Worm (Caenorhabditis elegans) whole organism, midembryonic: ENCODE data around the gene acl-14.

Experiments
- T22C8.4 ChIP-seq: fragments of 200-800 bp; sonication (Bioruptor generic); IDR thresholded peaks from 2 replicates; pipeline ENCODE4 v1.3.6; 2022; ENCODE audit warnings: missing genetic modification characterization, missing compliant biosample characterization
- cog-1 ChIP-seq: sonication (generic microtip); optimal IDR thresholded peaks from 2 replicates; lab custom pipeline; 2016; ENCODE audit warnings: missing genetic modification characterization, missing compliant biosample characterization
- flt-1 ChIP-seq: fragments of 200-800 bp; sonication (Bioruptor generic); IDR thresholded peaks from 2 replicates; pipeline ENCODE4 v1.3.6; 2022; ENCODE audit warnings: missing genetic modification characterization, missing compliant biosample characterization
- klf-2 ChIP-seq: fragments of 200-800 bp; sonication (Bioruptor generic); conservative IDR thresholded peaks from 2 replicates; pipeline ENCODE4 v1.3.6; 2022; ENCODE audit warnings: missing genetic modification reagents, missing genetic modification characterization, missing compliant biosample characterization
- med-1 ChIP-seq: sonication (generic microtip); optimal IDR thresholded peaks from 2 replicates; lab custom pipeline; 2017; ENCODE audit warnings: missing genetic modification characterization, mild to moderate bottlenecking, missing compliant biosample characterization, antibody characterized with exemption, missing genetic modification reagents; ENCODE audit not compliant: insufficient read depth
- ref-1 ChIP-seq: fragments of 200-800 bp; sonication (Bioruptor generic); conservative IDR thresholded peaks from 2 replicates; pipeline ENCODE4 v1.3.6; 2022; ENCODE audit warnings: missing genetic modification reagents, missing genetic modification characterization, missing compliant biosample characterization
- tab-1 ChIP-seq: fragments of 200-800 bp; sonication (Bioruptor generic); IDR thresholded peaks from 2 replicates; pipeline ENCODE4 v1.3.6; 2022; ENCODE audit warnings: missing genetic modification characterization, missing compliant biosample characterization
- ztf-23 ChIP-seq: fragments of 200-800 bp; sonication (Bioruptor generic); IDR thresholded peaks from 2 replicates; pipeline ENCODE4 v1.3.6; 2022; ENCODE audit warnings: missing genetic modification reagents, missing genetic modification characterization, missing compliant biosample characterization
- ztf-29 ChIP-seq: fragments of 200-800 bp; sonication (Bioruptor generic); IDR thresholded peaks from 2 replicates; pipeline ENCODE4 v1.3.6; 2022; ENCODE audit warnings: missing genetic modification reagents, missing genetic modification characterization, missing compliant biosample characterization

acl-14 gene

DNA sequence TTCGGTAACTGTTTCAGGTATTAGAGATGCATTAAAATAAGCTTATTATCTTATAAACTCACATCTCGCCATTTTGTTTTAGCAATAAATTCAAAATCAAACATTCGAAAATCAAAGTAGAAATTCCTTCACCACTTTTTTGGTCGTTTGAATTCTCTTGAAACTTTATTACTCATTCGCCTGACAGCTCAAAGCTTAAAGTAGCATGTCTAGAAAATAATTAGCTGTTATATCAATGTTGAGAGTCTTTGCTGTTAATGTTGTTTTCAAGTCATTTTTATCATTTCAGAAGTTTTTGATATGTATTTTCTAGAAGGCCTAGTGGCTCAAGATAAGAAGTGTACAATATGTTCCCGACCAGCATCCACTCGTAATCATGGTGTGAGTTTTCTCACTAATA lies 30.4 kb downstream of the acl-14 start, which contains the start of gene nhr-39:
Gene nhr-39 (plus strand): TSS at position 301 of the 400 bp plus-strand sequence.
- TF ChIP-seq med-1 (GFP tag; lab: Kevin White, UChicago) (no peak), cog-1 (tag; lab: Kevin White, UChicago) (no peak), ref-1 (GFP tag; lab: Robert Waterston, UW) (no peak), T22C8.4 (no peak), flt-1 (GFP tag; lab: Robert Waterston, UW) (no peak), ztf-29 (GFP tag; lab: Robert Waterston, UW) (no peak), klf-2 (no peak), ztf-23 (no peak), tab-1 (GFP tag; lab: Robert Waterston, UW) (no peak)

DNA sequence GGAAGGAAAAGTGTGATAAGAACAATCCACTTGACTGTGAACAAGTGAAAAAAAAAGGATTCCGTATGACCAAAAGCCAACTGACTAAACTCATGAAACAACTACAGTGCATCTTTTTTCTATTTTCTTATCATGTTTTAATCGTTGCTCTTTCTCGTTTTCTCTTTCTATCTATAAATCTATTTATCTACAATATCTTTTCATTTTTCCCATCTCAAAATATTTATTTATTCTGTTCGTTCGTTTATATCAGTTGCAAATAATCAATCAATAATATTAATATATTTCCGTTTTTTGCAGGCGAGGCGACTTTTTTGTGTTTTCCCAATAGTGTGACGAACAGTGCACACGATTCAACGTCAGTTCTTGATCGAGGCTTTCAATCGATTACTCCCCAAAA lies 36.1 kb downstream of the acl-14 start, which contains the start of gene F44A2.5:
Gene F44A2.5 (plus strand): TSS at position 301 of the 400 bp plus-strand sequence.
- TF ChIP-seq cog-1 (tag; lab: Kevin White, UChicago) (no peak), ref-1 (GFP tag; lab: Robert Waterston, UW) (no peak), T22C8.4 (no peak), klf-2 (no peak), flt-1 (GFP tag; lab: Robert Waterston, UW) (no peak), tab-1 (GFP tag; lab: Robert Waterston, UW) (no peak), med-1 (GFP tag; lab: Kevin White, UChicago) (no peak), ztf-23 (no peak), ztf-29 (GFP tag; lab: Robert Waterston, UW) (no peak)

DNA sequence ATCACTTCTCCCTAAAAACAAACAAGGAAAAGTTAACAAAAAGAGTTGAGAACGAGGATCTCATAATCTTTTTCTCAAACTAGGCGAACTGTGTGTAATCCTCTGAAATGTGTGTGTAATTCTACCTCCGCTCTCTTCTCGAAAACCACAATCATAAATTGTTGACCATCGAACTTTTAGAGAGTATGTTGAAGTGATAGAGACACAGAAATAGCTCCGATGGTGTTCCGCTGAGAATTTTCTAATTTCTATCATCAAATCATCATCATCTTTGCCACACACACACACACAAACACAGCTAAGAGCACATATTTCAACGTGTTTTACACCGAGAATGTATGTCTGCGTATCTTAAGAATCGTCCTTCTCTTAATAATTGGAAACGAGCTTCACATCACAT lies 37.9 kb downstream of the acl-14 start:
- no peak for TF ChIP-seq T22C8.4
- TF ChIP-seq flt-1 (GFP tag; lab: Robert Waterston, UW), result no peak
- no peak for TF ChIP-seq tab-1 (GFP tag; lab: Robert Waterston, UW)
- TF ChIP-seq ref-1 (GFP tag; lab: Robert Waterston, UW), result no peak
- no peak for TF ChIP-seq ztf-23
- TF ChIP-seq klf-2, result no peak
- TF ChIP-seq med-1 (GFP tag; lab: Kevin White, UChicago), result no peak
- no peak for TF ChIP-seq ztf-29 (GFP tag; lab: Robert Waterston, UW)
- TF ChIP-seq cog-1 (tag; lab: Kevin White, UChicago), result no peak

DNA sequence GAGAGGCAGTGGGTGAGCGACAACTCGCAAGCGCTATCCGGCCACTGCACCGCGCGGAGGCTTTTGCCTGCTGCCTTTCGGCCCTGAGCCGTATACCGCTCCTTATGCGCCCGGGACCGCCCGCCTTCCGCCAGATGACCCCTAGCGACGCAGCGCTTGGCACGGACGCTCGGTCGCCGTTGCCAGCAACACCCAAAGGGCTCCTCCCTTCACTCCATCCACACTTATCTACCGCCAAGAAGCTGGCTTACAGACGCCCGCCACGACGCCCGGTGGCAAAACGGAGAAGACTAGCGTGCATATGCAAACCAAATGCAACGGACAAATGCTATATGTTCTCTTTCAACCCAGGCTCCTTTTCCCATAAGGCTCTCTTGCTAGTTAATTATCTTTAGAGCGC lies 40.1 kb downstream of the acl-14 start:
- TF ChIP-seq klf-2 (no peak; the same call in 1 of the 2 replicates), ref-1 (GFP tag; lab: Robert Waterston, UW) (no peak), ztf-23 (no peak), tab-1 (GFP tag; lab: Robert Waterston, UW) (peak; percentile 68), flt-1 (GFP tag; lab: Robert Waterston, UW) (peak; percentile 58; the same call in 1 of the 2 replicates), T22C8.4 (no peak), med-1 (GFP tag; lab: Kevin White, UChicago) (no peak), ztf-29 (GFP tag; lab: Robert Waterston, UW) (no peak), cog-1 (tag; lab: Kevin White, UChicago) (no peak)

DNA sequence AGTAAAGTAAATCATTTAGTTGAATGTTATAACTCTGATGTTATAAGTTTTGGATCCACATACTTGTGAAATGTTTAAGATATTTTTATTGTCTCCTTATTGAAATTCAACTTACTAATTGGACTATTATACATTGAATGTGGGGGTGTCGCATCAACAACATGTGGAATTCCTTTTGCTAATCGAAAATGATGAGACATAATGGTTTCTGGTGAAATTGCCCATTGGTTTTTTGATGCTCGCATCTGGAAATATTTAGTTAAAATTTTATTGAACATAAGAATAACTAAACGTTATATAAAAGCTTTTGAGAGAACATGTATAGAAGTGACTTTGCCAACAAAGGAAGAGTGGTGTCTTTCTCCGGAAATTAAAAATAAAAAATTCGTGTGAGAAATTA lies 41.5 kb downstream of the acl-14 start, which contains the start of gene ZK682.7:
Gene ZK682.7 (minus strand): TSS at position 247 of the 400 bp plus-strand sequence.
- no peak for TF ChIP-seq tab-1 (GFP tag; lab: Robert Waterston, UW)

DNA sequence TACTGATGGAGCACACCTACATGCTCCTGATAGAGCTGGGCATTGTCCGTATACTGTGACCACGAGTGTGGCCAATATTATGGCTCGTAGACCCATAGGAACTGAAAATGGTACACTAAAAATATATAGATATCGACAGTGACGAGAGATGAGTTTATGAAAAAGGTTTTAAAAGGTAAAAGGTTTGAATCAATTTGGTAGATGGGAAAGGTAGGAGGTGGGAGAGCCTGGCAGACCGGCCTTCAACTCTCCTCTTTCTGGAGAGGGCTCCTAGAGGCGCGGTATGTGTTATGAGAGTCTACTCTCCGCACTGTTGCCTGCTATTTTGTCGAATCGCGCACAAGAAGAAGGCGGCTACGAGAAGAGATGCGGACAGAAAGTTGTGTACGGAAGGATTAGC lies 46.0 kb downstream of the acl-14 start, which contains the start of gene lron-2:
Gene lron-2 (minus strand): TSS at position 101 of the 400 bp plus-strand sequence.
- no peak for TF ChIP-seq med-1 (GFP tag; lab: Kevin White, UChicago)
- TF ChIP-seq ref-1 (GFP tag; lab: Robert Waterston, UW), result no peak

DNA sequence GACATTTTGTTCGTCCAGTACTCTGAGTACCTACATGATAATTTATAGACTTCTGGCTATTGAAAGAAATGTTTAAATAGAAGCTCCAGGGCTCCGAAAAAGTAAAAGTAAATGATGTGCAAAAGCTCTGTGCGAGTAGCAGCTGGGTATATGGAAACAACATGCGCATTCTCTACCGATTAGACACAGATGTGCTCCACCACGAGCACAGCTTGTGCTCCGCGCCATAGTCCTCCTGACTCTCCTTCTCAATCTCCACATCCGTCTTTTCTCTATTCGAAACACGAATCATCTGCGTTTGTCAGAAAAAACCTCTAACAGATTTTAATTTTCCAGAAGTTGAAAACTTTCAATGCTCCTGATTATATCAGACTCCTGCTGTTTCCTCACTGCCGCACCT lies 50.0 kb downstream of the acl-14 start:
- TF ChIP-seq ref-1 (GFP tag; lab: Robert Waterston, UW) (no peak), ztf-23 (no peak), cog-1 (tag; lab: Kevin White, UChicago) (no peak), med-1 (GFP tag; lab: Kevin White, UChicago) (no peak), klf-2 (no peak), T22C8.4 (no peak), tab-1 (GFP tag; lab: Robert Waterston, UW) (no peak), ztf-29 (GFP tag; lab: Robert Waterston, UW) (no peak), flt-1 (GFP tag; lab: Robert Waterston, UW) (no peak)

DNA sequence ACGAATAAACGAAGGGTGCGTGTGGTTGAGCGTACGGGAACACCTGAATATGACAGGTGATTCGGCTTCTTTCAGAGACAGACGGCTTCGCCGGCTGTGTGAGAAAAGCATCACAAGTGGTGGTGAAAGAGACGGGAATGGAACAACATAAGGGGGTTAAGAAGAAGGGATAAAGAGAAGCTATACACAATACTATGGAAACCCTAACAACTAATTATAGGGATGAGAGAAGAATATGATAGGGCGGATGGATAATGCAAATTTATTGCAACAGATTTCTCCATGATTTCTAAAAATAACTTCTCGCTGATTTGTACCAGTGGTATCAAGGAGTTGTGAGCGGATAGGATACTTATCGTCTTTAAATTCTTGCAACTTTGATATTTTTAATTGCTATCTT lies 51.3 kb downstream of the acl-14 start, which contains the start of gene hlh-10:
Gene hlh-10 (minus strand): TSS at position 101 of the 400 bp plus-strand sequence.
- no peak for TF ChIP-seq med-1 (GFP tag; lab: Kevin White, UChicago)
- no peak for TF ChIP-seq T22C8.4
- TF ChIP-seq klf-2, result no peak
